Worm (Caenorhabditis elegans) whole organism, young adult: ENCODE data around the gene T27A8.2.

Experiments
- F23B12.7 ChIP-seq: sonication (generic microtip); optimal IDR thresholded peaks from 2 replicates; lab custom pipeline; 2017; ENCODE audit warnings: missing genetic modification characterization, mild to moderate bottlenecking, missing compliant biosample characterization, antibody characterized with exemption, moderate library complexity; ENCODE audit not compliant: insufficient read depth
- Y53F4B.3 ChIP-seq: fragments of 200-800 bp; sonication (Bioruptor generic); IDR thresholded peaks from 2 replicates; pipeline ENCODE4 v1.3.6; 2022; ENCODE audit warnings: missing genetic modification reagents, missing genetic modification characterization, missing compliant biosample characterization
- Y67H2A.10 ChIP-seq: fragments of 200-800 bp; sonication (Bioruptor generic); conservative IDR thresholded peaks from 2 replicates; pipeline ENCODE4 v1.3.6; 2022; ENCODE audit warnings: missing genetic modification reagents, missing genetic modification characterization, missing compliant biosample characterization
- aptf-3 ChIP-seq: fragments of 200-800 bp; sonication (Bioruptor generic); IDR thresholded peaks from 2 replicates; pipeline ENCODE4 v1.3.6; 2022; ENCODE audit warnings: missing genetic modification characterization, missing compliant biosample characterization
- chd-7 ChIP-seq: sonication (generic microtip); optimal IDR thresholded peaks from 2 replicates; lab custom pipeline; 2016; ENCODE audit warnings: mild to moderate bottlenecking, missing genetic modification characterization, moderate library complexity, missing compliant biosample characterization
- dpl-1 ChIP-seq: fragments of 150-350 bp; optimal IDR thresholded peaks from 2 replicates; lab custom pipeline; 2014; ENCODE audit warnings: missing biosample characterization, missing genetic modification reagents, missing genetic modification characterization
- egrh-3 ChIP-seq: fragments of 200-800 bp; sonication (Bioruptor generic); IDR thresholded peaks from 2 replicates; pipeline ENCODE4 v1.3.6; 2022; ENCODE audit warnings: missing genetic modification reagents, missing genetic modification characterization, missing compliant biosample characterization
- let-526 ChIP-seq: fragments of 200-800 bp; sonication (Bioruptor generic); IDR thresholded peaks from 2 replicates; pipeline ENCODE4 v1.3.6; 2022; ENCODE audit warnings: missing genetic modification reagents, missing genetic modification characterization, missing compliant biosample characterization
- mes-4 ChIP-seq: sonication (generic microtip); optimal IDR thresholded peaks from 2 replicates; lab custom pipeline; 2016; ENCODE audit warnings: missing genotype, missing genetic modification characterization, missing compliant biosample characterization
- snpc-4 ChIP-seq, 5 experiments: fragments of 150-350 bp in 1 of 5; sonication (generic microtip) in 4 of 5; optimal IDR thresholded peaks; 2 replicates each; lab custom pipeline; 2014 to 2018; ENCODE audit warnings: missing genetic modification characterization in 5 of 5, missing biosample characterization in 3 of 5, antibody characterized with exemption in 2 of 5, mild to moderate bottlenecking in 2 of 5, missing compliant biosample characterization in 2 of 5, missing genotype in 2 of 5, moderate library complexity in 2 of 5, missing genetic modification reagents in 1 of 5

DNA sequence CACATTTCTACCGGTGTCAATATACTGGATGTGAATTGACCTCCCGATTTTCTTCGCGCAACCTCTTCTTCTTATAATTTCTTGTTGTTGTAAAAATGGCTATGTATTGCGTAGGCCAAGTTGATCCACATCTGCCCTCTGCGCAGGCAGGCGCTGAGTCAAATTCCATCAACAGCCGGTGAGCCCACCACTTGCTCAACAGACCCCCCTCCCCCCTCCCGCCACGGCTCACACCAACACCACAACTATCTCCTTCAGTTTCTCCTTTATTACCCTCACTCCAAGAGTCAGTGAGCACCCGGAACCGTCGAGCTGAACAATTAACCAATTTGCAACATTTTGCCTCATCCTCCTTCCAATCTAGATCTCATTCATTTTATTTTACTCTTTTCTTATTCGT lies 14.4 kb downstream of the T27A8.2 start:
- TF ChIP-seq egrh-3 (GFP tag; lab: Robert Waterston, UW) (no peak), aptf-3 (GFP tag; lab: Robert Waterston, UW) (no peak), F23B12.7 (no peak), Y67H2A.10 (GFP tag; lab: Robert Waterston, UW) (no peak), Y53F4B.3 (GFP tag; lab: Robert Waterston, UW) (no peak), chd-7 (tag; lab: Kevin White, UChicago) (no peak), mes-4 (tag; lab: Kevin White, UChicago) (no peak), snpc-4 (GFP tag; optimal IDR thresholded peaks at IDR 0.05; lab: Kevin White, UChicago) (no peak), snpc-4 (tag; optimal IDR thresholded peaks at IDR 0.05; lab: Kevin White, UChicago) (no peak), let-526 (GFP tag; lab: Robert Waterston, UW) (no peak), dpl-1 (GFP tag; lab: Kevin White, UChicago) (no peak)
